Fruit fly (Drosophila melanogaster) whole organism, embryonic: Measurements from ENCODE around the gene gpp.

Source experiments
- Ada2b ChIP-seq: fragments of 200-800 bp; sonication (Bioruptor generic); IDR thresholded peaks from 2 replicates; pipeline ENCODE4 v1.3.6; 2022; ENCODE audit warnings: missing biosample characterization, missing genetic modification characterization
- BtbVII ChIP-seq: fragments of 200-800 bp; sonication (Bioruptor generic); optimal IDR thresholded peaks from 3 replicates; lab custom pipeline; 2017; ENCODE audit warnings: missing biosample characterization, mild to moderate bottlenecking, missing genetic modification characterization
- CG10431 ChIP-seq: fragments of 200-800 bp; sonication (Bioruptor generic); optimal IDR thresholded peaks from 3 replicates; lab custom pipeline; 2018; ENCODE audit warnings: missing biosample characterization, mild to moderate bottlenecking, missing genetic modification characterization
- CG10543 ChIP-seq: fragments of 200-800 bp; sonication (Bioruptor generic); optimal IDR thresholded peaks from 3 replicates; lab custom pipeline; 2017; ENCODE audit warnings: missing biosample characterization, mild to moderate bottlenecking, missing genetic modification characterization, moderate library complexity
- CG11247 ChIP-seq: fragments of 200-800 bp; sonication (Bioruptor generic); IDR thresholded peaks from 2 replicates; pipeline ENCODE4 v1.3.6; 2022; ENCODE audit warnings: missing biosample characterization, missing genetic modification characterization
- CG12071 ChIP-seq: fragments of 200-800 bp; sonication (Bioruptor generic); optimal IDR thresholded peaks from 3 replicates; lab custom pipeline; 2018; ENCODE audit warnings: missing biosample characterization, mild to moderate bottlenecking, missing genetic modification characterization
- CG12155 ChIP-seq: fragments of 200-800 bp; sonication (Bioruptor generic); optimal IDR thresholded peaks from 3 replicates; lab custom pipeline; 2016; ENCODE audit warnings: missing biosample characterization, missing genetic modification characterization
- CG13624 ChIP-seq: fragments of 200-800 bp; sonication (Bioruptor generic); optimal IDR thresholded peaks from 2 replicates; lab custom pipeline; 2016; ENCODE audit warnings: missing biosample characterization, missing genetic modification characterization
- CG13775 ChIP-seq: fragments of 200-800 bp; sonication (Bioruptor generic); optimal IDR thresholded peaks from 3 replicates; lab custom pipeline; 2017; ENCODE audit warnings: missing biosample characterization, mild to moderate bottlenecking, missing genetic modification characterization
- CG14667 ChIP-seq: fragments of 200-800 bp; sonication (Bioruptor generic); IDR thresholded peaks from 2 replicates; pipeline ENCODE4 v1.3.6; 2022; ENCODE audit warnings: missing biosample characterization, missing genetic modification characterization
- CG15073 ChIP-seq: fragments of 200-800 bp; sonication (Bioruptor generic); optimal IDR thresholded peaks from 2 replicates; lab custom pipeline; 2016; ENCODE audit warnings: missing biosample characterization, missing genetic modification characterization
- CG1529 ChIP-seq: fragments of 200-800 bp; sonication (Bioruptor generic); optimal IDR thresholded peaks from 3 replicates; lab custom pipeline; 2018; ENCODE audit warnings: missing biosample characterization, missing genetic modification characterization
- CG17568 ChIP-seq: fragments of 200-800 bp; sonication (Bioruptor generic); optimal IDR thresholded peaks from 2 replicates; lab custom pipeline; 2018; ENCODE audit warnings: missing biosample characterization, mild to moderate bottlenecking, missing genetic modification characterization, moderate library complexity
- CG17802 ChIP-seq: fragments of 200-800 bp; sonication (Bioruptor generic); optimal IDR thresholded peaks from 2 replicates; lab custom pipeline; 2018; ENCODE audit warnings: missing biosample characterization, mild to moderate bottlenecking, missing genetic modification characterization, moderate library complexity
- CG1832 ChIP-seq: fragments of 200-800 bp; sonication (Bioruptor generic); optimal IDR thresholded peaks from 2 replicates; lab custom pipeline; 2017; ENCODE audit warnings: missing biosample characterization, mild to moderate bottlenecking, missing genetic modification characterization, inconsistent platforms
- CG18764 ChIP-seq: fragments of 200-800 bp; sonication (Bioruptor generic); optimal IDR thresholded peaks from 3 replicates; lab custom pipeline; 2016; ENCODE audit warnings: missing biosample characterization, missing genetic modification characterization
- CG31224 ChIP-seq: fragments of 200-800 bp; sonication (Bioruptor generic); IDR thresholded peaks from 2 replicates; pipeline ENCODE4 v1.3.6; 2022; ENCODE audit warnings: missing biosample characterization, missing genetic modification characterization
- CG32767 ChIP-seq: fragments of 200-800 bp; sonication (Bioruptor generic); IDR thresholded peaks from 2 replicates; pipeline ENCODE4 v1.3.6; 2022; ENCODE audit warnings: missing biosample characterization, missing genetic modification characterization
- CG34376 ChIP-seq: fragments of 200-800 bp; sonication (Bioruptor generic); optimal IDR thresholded peaks from 2 replicates; lab custom pipeline; 2018; ENCODE audit warnings: missing biosample characterization, mild to moderate bottlenecking, missing genetic modification characterization
- CG4820 ChIP-seq: fragments of 200-800 bp; sonication (Bioruptor generic); optimal IDR thresholded peaks from 3 replicates; lab custom pipeline; 2016; ENCODE audit warnings: missing biosample characterization, missing genetic modification characterization
- CG8089 ChIP-seq: fragments of 200-800 bp; sonication (Bioruptor generic); optimal IDR thresholded peaks from 3 replicates; lab custom pipeline; 2016; ENCODE audit warnings: missing biosample characterization, missing genetic modification characterization
- CoRest ChIP-seq: fragments of 200-800 bp; sonication (Bioruptor generic); optimal IDR thresholded peaks from 3 replicates; lab custom pipeline; 2018; ENCODE audit warnings: missing biosample characterization, mild to moderate bottlenecking, missing genetic modification characterization, moderate library complexity
- D ChIP-seq, 2 experiments: fragments of 200-800 bp in 1 of 2; fragments of >200 bp in 1 of 2; sonication (Bioruptor generic) in 1 of 2; optimal IDR thresholded peaks; 2 replicates in 1 of 2; 3 replicates in 1 of 2; lab custom pipeline; 2017; ENCODE audit warnings: mild to moderate bottlenecking in 1 of 2, missing biosample characterization in 1 of 2, missing genetic modification characterization in 1 of 2, missing genetic modification reagents in 1 of 2
- E2f2 ChIP-seq: fragments of 200-800 bp; sonication (Bioruptor generic); IDR thresholded peaks from 2 replicates; pipeline ENCODE4 v1.3.6; 2022; ENCODE audit warnings: missing biosample characterization, missing genetic modification characterization
- Ets65A ChIP-seq: fragments of 200-800 bp; sonication (Bioruptor generic); peaks from one replicate; lab custom pipeline; 2016; ENCODE audit warnings: missing biosample characterization, missing genetic modification characterization
- Hand ChIP-seq: fragments of 200-800 bp; sonication (Bioruptor generic); optimal IDR thresholded peaks from 2 replicates; lab custom pipeline; 2017; ENCODE audit warnings: mild to moderate bottlenecking, missing biosample characterization, missing genetic modification reagents, missing genetic modification characterization
- MESR4 ChIP-seq: fragments of 200-800 bp; sonication (Bioruptor generic); optimal IDR thresholded peaks from 2 replicates; lab custom pipeline; 2018; ENCODE audit warnings: missing biosample characterization, mild to moderate bottlenecking, missing genetic modification characterization, moderate library complexity
- Med ChIP-seq: fragments of 200-800 bp; sonication (Bioruptor generic); peaks from one replicate; lab custom pipeline; 2016; ENCODE audit warnings: missing biosample characterization, missing genetic modification characterization, mild to moderate bottlenecking, inconsistent platforms, moderate library complexity
- NFAT ChIP-seq: fragments of 200-800 bp; sonication (Bioruptor generic); IDR thresholded peaks from 2 replicates; pipeline ENCODE4 v1.3.6; 2022; ENCODE audit warnings: missing biosample characterization, missing genetic modification characterization
- Nf-YB ChIP-seq: fragments of 200-800 bp; sonication (Bioruptor generic); optimal IDR thresholded peaks from 3 replicates; lab custom pipeline; 2019; ENCODE audit warnings: missing biosample characterization, mild to moderate bottlenecking, missing genetic modification characterization, moderate library complexity
- Nf-YC ChIP-seq: fragments of 200-800 bp; optimal IDR thresholded peaks from 3 replicates; lab custom pipeline; 2019; ENCODE audit warnings: missing biosample characterization, mild to moderate bottlenecking, missing genetic modification characterization, moderate library complexity
- abd-A ChIP-seq: fragments of 200-800 bp; sonication (Bioruptor generic); optimal IDR thresholded peaks from 3 replicates; lab custom pipeline; 2019; ENCODE audit warnings: missing biosample characterization, mild to moderate bottlenecking, missing genetic modification characterization, moderate library complexity
- bigmax ChIP-seq: fragments of 200-800 bp; sonication (Bioruptor generic); optimal IDR thresholded peaks from 2 replicates; lab custom pipeline; 2018; ENCODE audit warnings: missing biosample characterization, mild to moderate bottlenecking, missing genetic modification characterization
- bsh ChIP-seq, 2 experiments: fragments of 200-800 bp; sonication (Bioruptor generic); optimal IDR thresholded peaks; 2 replicates each; lab custom pipeline; 2017 to 2018; ENCODE audit warnings: mild to moderate bottlenecking in 2 of 2, missing biosample characterization in 2 of 2, missing genetic modification characterization in 2 of 2, moderate library complexity in 1 of 2
- cas ChIP-seq: fragments of 200-800 bp; sonication (Bioruptor generic); IDR thresholded peaks from 2 replicates; pipeline ENCODE4 v1.3.6; 2022; ENCODE audit warnings: missing biosample characterization, missing genetic modification characterization
- chinmo ChIP-seq: fragments of 200-800 bp; sonication (Bioruptor generic); IDR thresholded peaks from 4 replicates; pipeline ENCODE4 v1.3.6; 2022; ENCODE audit warnings: missing biosample characterization, missing genetic modification characterization; ENCODE audit not compliant: partially characterized antibody
- h ChIP-seq: fragments of >200 bp; optimal IDR thresholded peaks from 2 replicates; lab custom pipeline; 2017
- hth ChIP-seq: fragments of >200 bp; optimal IDR thresholded peaks from 2 replicates; lab custom pipeline; 2017; ENCODE audit warnings: inconsistent platforms
- inv ChIP-seq: fragments of 200-800 bp; sonication (Bioruptor generic); IDR thresholded peaks from 2 replicates; pipeline ENCODE4 v1.3.6; 2022; ENCODE audit warnings: missing biosample characterization, missing genetic modification characterization; ENCODE audit not compliant: partially characterized antibody
- kah ChIP-seq: fragments of 200-800 bp; sonication (Bioruptor generic); optimal IDR thresholded peaks from 2 replicates; lab custom pipeline; 2018; ENCODE audit warnings: missing biosample characterization, mild to moderate bottlenecking, missing genetic modification characterization
- knrl ChIP-seq: fragments of 200-800 bp; sonication (Bioruptor generic); IDR thresholded peaks from 3 replicates; pipeline ENCODE4 v1.3.6; 2022; ENCODE audit warnings: missing biosample characterization, missing genetic modification characterization; ENCODE audit not compliant: partially characterized antibody
- onecut ChIP-seq: fragments of 200-800 bp; sonication (Bioruptor generic); IDR thresholded peaks from 2 replicates; pipeline ENCODE4 v1.3.6; 2022; ENCODE audit warnings: missing biosample characterization, missing genetic modification characterization
- pho ChIP-seq: fragments of 200-800 bp; sonication (Bioruptor generic); optimal IDR thresholded peaks from 2 replicates; lab custom pipeline; 2016; ENCODE audit warnings: missing biosample characterization, missing genetic modification characterization
- row ChIP-seq: fragments of 200-800 bp; sonication (Bioruptor generic); IDR thresholded peaks from 3 replicates; pipeline ENCODE4 v1.3.6; 2022; ENCODE audit warnings: missing biosample characterization, missing genetic modification characterization
- schlank ChIP-seq: fragments of 200-800 bp; sonication (Bioruptor generic); optimal IDR thresholded peaks from 2 replicates; lab custom pipeline; 2018; ENCODE audit warnings: missing biosample characterization, mild to moderate bottlenecking, missing genetic modification characterization
- scrt ChIP-seq: fragments of 200-800 bp; sonication (Bioruptor generic); optimal IDR thresholded peaks from 2 replicates; lab custom pipeline; 2018; ENCODE audit warnings: missing biosample characterization, mild to moderate bottlenecking, missing genetic modification characterization, moderate library complexity
- sd ChIP-seq: fragments of 200-800 bp; sonication (Bioruptor generic); optimal IDR thresholded peaks from 3 replicates; lab custom pipeline; 2018; ENCODE audit warnings: missing biosample characterization, mild to moderate bottlenecking, missing genetic modification characterization, moderate library complexity
- shn ChIP-seq: fragments of 200-800 bp; sonication (Bioruptor generic); optimal IDR thresholded peaks from 3 replicates; lab custom pipeline; 2016; ENCODE audit warnings: missing biosample characterization, missing genetic modification characterization
- sna ChIP-seq: fragments of 200-800 bp; sonication (Bioruptor generic); IDR thresholded peaks from 2 replicates; pipeline ENCODE4 v1.3.6; 2022; ENCODE audit warnings: missing biosample characterization, missing genetic modification characterization; ENCODE audit not compliant: partially characterized antibody
- wek ChIP-seq: fragments of 200-800 bp; sonication (Bioruptor generic); optimal IDR thresholded peaks from 3 replicates; lab custom pipeline; 2018; ENCODE audit warnings: missing biosample characterization, mild to moderate bottlenecking, missing genetic modification characterization, moderate library complexity
- zfh2 ChIP-seq: fragments of 200-800 bp; sonication (Bioruptor generic); optimal IDR thresholded peaks from 2 replicates; lab custom pipeline; 2016; ENCODE audit warnings: missing biosample characterization, missing genetic modification characterization

gpp gene

DNA sequence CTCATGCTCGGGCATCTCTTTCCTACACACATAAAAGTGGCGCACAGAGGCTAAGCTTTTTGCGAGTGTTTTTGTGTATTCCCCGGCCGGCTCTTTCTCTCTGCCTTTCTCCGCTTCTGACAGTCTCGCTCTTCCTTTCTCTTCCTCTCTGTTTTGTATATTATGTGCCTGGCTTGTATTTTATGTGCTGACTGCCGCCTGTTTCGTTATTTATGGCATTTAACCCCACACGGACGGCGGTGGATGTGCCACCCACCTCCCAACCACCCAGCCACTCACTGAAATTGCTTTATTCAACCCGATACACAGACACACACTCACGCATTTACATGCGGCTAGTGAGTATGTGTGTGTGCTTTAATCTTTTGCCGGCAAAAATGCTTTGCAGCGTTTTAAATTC, 13.3 kb downstream of the gpp start (continued):
- TF ChIP-seq abd-A (peak; percentile 95), schlank (tag; lab: Kevin White, UChicago) (no peak), inv (GFP tag; lab: Robert Waterston, UW) (no peak), Hand (GFP tag; lab: Kevin White, UChicago) (no peak), shn (GFP tag; lab: Kevin White, UChicago) (no peak), CG1832 (GFP tag; lab: Kevin White, UChicago) (peak; percentile 8), CG14667 (GFP tag; lab: Robert Waterston, UW) (no peak), Nf-YC (tag; lab: Kevin White, UChicago) (peak; percentile 10), E2f2 (no peak), Ets65A (GFP tag; lab: Kevin White, UChicago) (no peak), CG32767 (peak; percentile 81), CG10543 (GFP tag; lab: Kevin White, UChicago) (peak; percentile 14), Ada2b (GFP tag; lab: Robert Waterston, UW) (no peak), BtbVII (no peak), CG8089 (GFP tag; lab: Kevin White, UChicago) (no peak), wek (GFP tag; lab: Kevin White, UChicago) (no peak), hth (no peak), kah (no peak), cas (no peak), NFAT (GFP tag; lab: Robert Waterston, UW) (no peak), CoRest (tag; lab: Kevin White, UChicago) (no peak), CG17568 (GFP tag; lab: Kevin White, UChicago) (no peak), CG15073 (GFP tag; lab: Kevin White, UChicago) (no peak), CG1529 (GFP tag; lab: Kevin White, UChicago) (no peak), onecut (peak; percentile 56; the same call in 1 of the 2 replicates), CG13624 (GFP tag; lab: Kevin White, UChicago) (no peak), CG12071 (GFP tag; lab: Kevin White, UChicago) (no peak), sd (tag; lab: Kevin White, UChicago) (peak; percentile 62), sna (GFP tag; lab: Robert Waterston, UW) (no peak), zfh2 (no peak), chinmo (GFP tag; lab: Robert Waterston, UW) (0 out of 4 replicates have a peak, but pooled peaks have one; percentile 68), h (lab: Kevin White, UChicago) (no peak), CG12155 (GFP tag; lab: Kevin White, UChicago) (no peak), knrl (GFP tag; lab: Robert Waterston, UW) (no peak), CG34376 (no peak), CG11247 (GFP tag; lab: Robert Waterston, UW) (no peak), CG13775 (GFP tag; lab: Kevin White, UChicago) (no peak), MESR4 (GFP tag; lab: Kevin White, UChicago) (no peak), CG4820 (GFP tag; lab: Kevin White, UChicago) (no peak), CG10431 (GFP tag; lab: Kevin White, UChicago) (no peak), CG18764 (GFP tag; lab: Kevin White, UChicago) (no peak), pho (GFP tag; lab: Kevin White, UChicago) (no peak), row (peak; percentile 21; the same call in 1 of the 3 replicates), bsh (GFP tag; optimal IDR thresholded peaks at IDR 0.05; lab: Kevin White, UChicago) (no peak), Med (peak; percentile 82), bigmax (GFP tag; lab: Kevin White, UChicago) (no peak), scrt (GFP tag; lab: Kevin White, UChicago) (no peak), D (optimal IDR thresholded peaks at IDR 0.05; lab: Kevin White, UChicago) (no peak), D (GFP tag; optimal IDR thresholded peaks at IDR 0.05; lab: Kevin White, UChicago) (no peak), CG31224 (GFP tag; lab: Robert Waterston, UW) (no peak), Nf-YB (GFP tag; lab: Kevin White, UChicago) (no peak), CG17802 (tag; lab: Kevin White, UChicago) (no peak)
